Worm (Caenorhabditis elegans) whole organism, L4 larva: ENCODE results near the gene ule-3.

Experiments used
- F10B5.3 ChIP-seq: sonication (generic microtip); optimal IDR thresholded peaks from 2 replicates; lab custom pipeline; 2016; ENCODE audit warnings: mild to moderate bottlenecking, missing genetic modification characterization, missing compliant biosample characterization
- F49E8.2 ChIP-seq: sonication (generic microtip); optimal IDR thresholded peaks from 2 replicates; lab custom pipeline; 2016; ENCODE audit warnings: missing compliant biosample characterization, mild to moderate bottlenecking, missing genetic modification characterization, borderline replicate concordance
- T26A8.4 ChIP-seq: fragments of 200-800 bp; sonication (Bioruptor generic); IDR thresholded peaks from 2 replicates; pipeline ENCODE4 v1.3.6; 2022; ENCODE audit warnings: missing genetic modification characterization, missing compliant biosample characterization
- Y105C5A.15 ChIP-seq: fragments of 200-800 bp; sonication (Bioruptor generic); IDR thresholded peaks from 2 replicates; pipeline ENCODE4 v1.3.6; 2022; ENCODE audit warnings: missing genetic modification characterization, missing compliant biosample characterization
- Y48G9A.11 ChIP-seq: fragments of 200-800 bp; sonication (Bioruptor generic); IDR thresholded peaks from 2 replicates; pipeline ENCODE4 v1.3.6; 2022; ENCODE audit warnings: missing genetic modification reagents, missing genetic modification characterization, missing compliant biosample characterization
- Y5F2A.4 ChIP-seq: fragments of 200-800 bp; sonication (Bioruptor generic); optimal IDR thresholded peaks from 2 replicates; lab custom pipeline; 2018; ENCODE audit warnings: mild to moderate bottlenecking, missing genetic modification characterization, missing compliant biosample characterization
- ZK337.2 ChIP-seq: fragments of 200-800 bp; sonication (Bioruptor generic); IDR thresholded peaks from 2 replicates; pipeline ENCODE4 v1.3.6; 2022; ENCODE audit warnings: missing genetic modification reagents, missing genetic modification characterization, missing compliant biosample characterization
- aha-1 ChIP-seq: fragments of 150-350 bp; peaks from one replicate; lab custom pipeline; 2014; ENCODE audit warnings: missing biosample characterization, missing genetic modification characterization
- aly-2 ChIP-seq: sonication (generic microtip); optimal IDR thresholded peaks from 2 replicates; lab custom pipeline; 2018; ENCODE audit warnings: missing biosample characterization, missing genetic modification characterization
- ceh-32 ChIP-seq: sonication (generic microtip); optimal IDR thresholded peaks from 2 replicates; lab custom pipeline; 2016; ENCODE audit warnings: mild to moderate bottlenecking, missing genetic modification characterization, missing compliant biosample characterization; ENCODE audit not compliant: poor library complexity
- ceh-82 ChIP-seq: sonication (generic microtip); optimal IDR thresholded peaks from 2 replicates; lab custom pipeline; 2017; ENCODE audit warnings: missing biosample characterization, missing genetic modification characterization
- cey-2 ChIP-seq: sonication (generic microtip); optimal IDR thresholded peaks from 3 replicates; lab custom pipeline; 2017; ENCODE audit warnings: missing genetic modification characterization, mild to moderate bottlenecking, missing compliant biosample characterization, antibody characterized with exemption, borderline replicate concordance; ENCODE audit not compliant: insufficient read depth
- daf-12 ChIP-seq: fragments of 150-350 bp; optimal IDR thresholded peaks from 2 replicates; lab custom pipeline; 2014; ENCODE audit warnings: missing biosample characterization, missing genetic modification reagents, missing genetic modification characterization
- daf-16 ChIP-seq, 3 experiments: sonication (generic microtip); optimal IDR thresholded peaks; 2 replicates each; lab custom pipeline; 2016 to 2017; ENCODE audit warnings: missing genetic modification characterization in 3 of 3, missing genetic modification reagents in 3 of 3, mild to moderate bottlenecking in 2 of 3, missing compliant biosample characterization in 2 of 3, missing biosample characterization in 1 of 3, moderate library complexity in 1 of 3
- dmd-6 ChIP-seq: fragments of 200-800 bp; sonication (Bioruptor generic); IDR thresholded peaks from 2 replicates; pipeline ENCODE4 v1.3.6; 2022; ENCODE audit warnings: missing genetic modification reagents, missing genetic modification characterization, missing compliant biosample characterization
- dmd-9 ChIP-seq: fragments of 200-800 bp; sonication (Bioruptor generic); IDR thresholded peaks from 2 replicates; pipeline ENCODE4 v1.3.6; 2022; ENCODE audit warnings: missing genetic modification reagents, missing genetic modification characterization, missing compliant biosample characterization
- dpl-1 ChIP-seq: fragments of 150-350 bp; optimal IDR thresholded peaks from 2 replicates; lab custom pipeline; 2014; ENCODE audit warnings: missing biosample characterization, missing genetic modification reagents, missing genetic modification characterization
- egl-43 ChIP-seq: fragments of 200-800 bp; sonication (Bioruptor generic); IDR thresholded peaks from 2 replicates; pipeline ENCODE4 v1.3.6; 2022; ENCODE audit warnings: missing genetic modification reagents, missing genetic modification characterization, missing compliant biosample characterization
- fkh-10 ChIP-seq: fragments of 150-350 bp; optimal IDR thresholded peaks from 2 replicates; lab custom pipeline; 2014; ENCODE audit warnings: missing biosample characterization, missing genetic modification reagents, missing genetic modification characterization
- fos-1 ChIP-seq: fragments of 150-350 bp; optimal IDR thresholded peaks from 2 replicates; lab custom pipeline; 2014; ENCODE audit warnings: missing biosample characterization, missing genetic modification characterization
- gei-8 ChIP-seq: fragments of 200-800 bp; sonication (Bioruptor generic); optimal IDR thresholded peaks from 2 replicates; lab custom pipeline; 2018; ENCODE audit warnings: mild to moderate bottlenecking, missing genetic modification characterization, missing compliant biosample characterization
- lin-1 ChIP-seq: fragments of 200-800 bp; sonication (Bioruptor generic); IDR thresholded peaks from 2 replicates; pipeline ENCODE4 v1.3.6; 2022; ENCODE audit warnings: missing genetic modification reagents, missing genetic modification characterization, missing compliant biosample characterization
- lin-13 ChIP-seq: fragments of 150-350 bp; optimal IDR thresholded peaks from 2 replicates; lab custom pipeline; 2014; ENCODE audit warnings: missing biosample characterization, missing genetic modification reagents, missing genetic modification characterization
- lin-38 ChIP-seq: fragments of 200-800 bp; sonication (Bioruptor generic); IDR thresholded peaks from 2 replicates; pipeline ENCODE4 v1.3.6; 2022; ENCODE audit warnings: missing genetic modification reagents, missing genetic modification characterization, missing compliant biosample characterization
- lir-3 ChIP-seq: sonication (generic microtip); optimal IDR thresholded peaks from 2 replicates; lab custom pipeline; 2016; ENCODE audit warnings: mild to moderate bottlenecking, missing genetic modification characterization, missing compliant biosample characterization
- lsy-2 ChIP-seq, 2 experiments: fragments of 150-350 bp in 1 of 2; sonication (generic microtip) in 1 of 2; optimal IDR thresholded peaks; 2 replicates each; lab custom pipeline; 2014 to 2017; ENCODE audit warnings: missing biosample characterization in 2 of 2, missing genetic modification characterization in 2 of 2
- madf-5 ChIP-seq, 2 experiments: fragments of 200-800 bp; sonication (Bioruptor generic); IDR thresholded peaks; 2 replicates each; pipeline ENCODE4 v1.3.6; 2022; ENCODE audit warnings: missing compliant biosample characterization in 2 of 2, missing genetic modification characterization in 2 of 2
- madf-9 ChIP-seq: fragments of 200-800 bp; sonication (Bioruptor generic); conservative IDR thresholded peaks from 2 replicates; pipeline ENCODE4 v1.3.6; 2022; ENCODE audit warnings: missing genetic modification reagents, missing genetic modification characterization, missing compliant biosample characterization
- mdl-1 ChIP-seq, 2 experiments: fragments of 150-350 bp in 1 of 2; sonication (generic microtip) in 1 of 2; optimal IDR thresholded peaks; 2 replicates each; lab custom pipeline; 2014 to 2017; ENCODE audit warnings: missing biosample characterization in 2 of 2, missing genetic modification characterization in 2 of 2
- nhr-111 ChIP-seq: fragments of 200-800 bp; sonication (Bioruptor generic); optimal IDR thresholded peaks from 2 replicates; lab custom pipeline; 2018; ENCODE audit warnings: mild to moderate bottlenecking, missing genetic modification characterization, missing compliant biosample characterization
- nhr-237 ChIP-seq: sonication (generic microtip); optimal IDR thresholded peaks from 2 replicates; lab custom pipeline; 2017; ENCODE audit warnings: missing biosample characterization, missing genetic modification characterization
- nhr-41 ChIP-seq: fragments of 200-800 bp; sonication (Bioruptor generic); IDR thresholded peaks from 2 replicates; pipeline ENCODE4 v1.3.6; 2022; ENCODE audit warnings: missing genetic modification reagents, missing genetic modification characterization, missing compliant biosample characterization
- nhr-42 ChIP-seq: fragments of 200-800 bp; sonication (Bioruptor generic); IDR thresholded peaks from 2 replicates; pipeline ENCODE4 v1.3.6; 2022; ENCODE audit warnings: missing genetic modification characterization, missing compliant biosample characterization
- nhr-6 ChIP-seq: fragments of 150-350 bp; optimal IDR thresholded peaks from 2 replicates; lab custom pipeline; 2014; ENCODE audit warnings: missing biosample characterization, missing genetic modification characterization
- nhr-77 ChIP-seq: fragments of 150-350 bp; optimal IDR thresholded peaks from 2 replicates; lab custom pipeline; 2014; ENCODE audit warnings: missing biosample characterization, missing genetic modification characterization
- rbr-2 ChIP-seq: sonication (generic microtip); optimal IDR thresholded peaks from 2 replicates; lab custom pipeline; 2016; ENCODE audit warnings: missing genotype, missing genetic modification characterization, missing compliant biosample characterization
- snpc-1.2 ChIP-seq: fragments of 200-800 bp; sonication (Bioruptor generic); IDR thresholded peaks from 2 replicates; pipeline ENCODE4 v1.3.6; 2022; ENCODE audit warnings: missing genetic modification reagents, missing genetic modification characterization, missing compliant biosample characterization
- snpc-4 ChIP-seq: fragments of 150-350 bp; optimal IDR thresholded peaks from 2 replicates; lab custom pipeline; 2014; ENCODE audit warnings: missing biosample characterization, missing genetic modification characterization
- tra-1 ChIP-seq: fragments of 200-800 bp; sonication (Bioruptor generic); IDR thresholded peaks from 2 replicates; pipeline ENCODE4 v1.3.6; 2022; ENCODE audit warnings: missing genetic modification reagents, missing genetic modification characterization, missing compliant biosample characterization
- unc-62 ChIP-seq, 3 experiments: fragments of 150-350 bp in 1 of 3; sonication (generic microtip); optimal IDR thresholded peaks in 2 of 3; peaks in 1 of 3; 1 replicate in 1 of 3; 2 replicates in 2 of 3; lab custom pipeline; 2014 to 2017; ENCODE audit warnings: missing biosample characterization in 3 of 3, missing genetic modification characterization in 3 of 3, missing genetic modification reagents in 3 of 3, missing genotype in 1 of 3
- vab-7 ChIP-seq: fragments of 200-800 bp; sonication (Bioruptor generic); IDR thresholded peaks from 2 replicates; pipeline ENCODE4 v1.3.6; 2022; ENCODE audit warnings: missing genetic modification reagents, missing genetic modification characterization, missing compliant biosample characterization
- zag-1 ChIP-seq: fragments of 150-350 bp; optimal IDR thresholded peaks from 2 replicates; lab custom pipeline; 2014; ENCODE audit warnings: missing biosample characterization, missing genetic modification characterization
- zfp-2 ChIP-seq: sonication (generic microtip); optimal IDR thresholded peaks from 2 replicates; lab custom pipeline; 2016; ENCODE audit warnings: mild to moderate bottlenecking, missing genetic modification characterization, missing compliant biosample characterization
- zfp-3 ChIP-seq: fragments of 200-800 bp; sonication (Bioruptor generic); conservative IDR thresholded peaks from 2 replicates; pipeline ENCODE4 v1.3.6; 2022; ENCODE audit warnings: missing genetic modification reagents, missing genetic modification characterization, missing compliant biosample characterization
- zip-2 ChIP-seq: fragments of 150-350 bp; optimal IDR thresholded peaks from 2 replicates; lab custom pipeline; 2014; ENCODE audit warnings: missing biosample characterization, missing genetic modification characterization
- ztf-7 ChIP-seq: fragments of 150-350 bp; optimal IDR thresholded peaks from 2 replicates; lab custom pipeline; 2014; ENCODE audit warnings: missing biosample characterization, missing genetic modification characterization

The ule-3 gene

ce11 chrV:10804374-10804773, 10.8 kb downstream of the ule-3 start, which contains the start of gene secs-1:
TSS of gene secs-1 (minus strand) at chrV:10804474.
- TF ChIP-seq aly-2 (no peak), zfp-2 (tag; lab: Kevin White, UChicago) (no peak), zfp-3 (GFP tag; lab: Robert Waterston, UW) (no peak), madf-9 (GFP tag; lab: Robert Waterston, UW) (no peak), nhr-77 (tag; lab: Kevin White, UChicago) (no peak), zip-2 (no peak), fos-1 (tag; lab: Kevin White, UChicago) (no peak), snpc-4 (tag; lab: Kevin White, UChicago) (no peak), ZK337.2 (GFP tag; lab: Robert Waterston, UW) (no peak), ztf-7 (tag; lab: Kevin White, UChicago) (no peak), rbr-2 (tag; lab: Kevin White, UChicago) (no peak), nhr-111 (no peak), F10B5.3 (tag; lab: Kevin White, UChicago) (no peak), lir-3 (tag; lab: Kevin White, UChicago) (no peak), madf-5 (GFP tag; IDR thresholded peaks at IDR 0.05; lab: Robert Waterston, UW) (no peak), lsy-2 (tag; optimal IDR thresholded peaks at IDR 0.05; lab: Kevin White, UChicago) (no peak)

ce11 chrV:10805934-10806333, 12.3 kb downstream of the ule-3 start, which contains the start of gene prp-38:
TSS of gene prp-38 (minus strand) at chrV:10806034.
- TF ChIP-seq aha-1 (tag; lab: Kevin White, UChicago), result peak; percentile 70
- TF ChIP-seq dmd-9 (GFP tag; lab: Robert Waterston, UW), result no peak

ce11 chrV:10807862-10808327, 14.3 kb downstream of the ule-3 start, which contains the start of gene plrg-1:
TSS of gene plrg-1 (minus strand) at chrV:10807912.
- TF ChIP-seq mdl-1 (tag; optimal IDR thresholded peaks at IDR 0.05; lab: Kevin White, UChicago), result peak; percentile 47 to 63
- TF ChIP-seq cey-2, result no peak
- TF ChIP-seq lin-13 (GFP tag; lab: Kevin White, UChicago), result peak; percentile 85
- peak; percentile 82 for TF ChIP-seq dpl-1 (GFP tag; lab: Kevin White, UChicago)
- TF ChIP-seq aly-2, result no peak
- no peak for TF ChIP-seq Y5F2A.4 (GFP tag; lab: Kevin White, UChicago)
- TF ChIP-seq aha-1 (tag; lab: Kevin White, UChicago), result peak; percentile 95
- peak; percentile 80 for TF ChIP-seq Y48G9A.11
- peak; percentile 93 for TF ChIP-seq lin-38 (GFP tag; lab: Robert Waterston, UW)
- peak; percentile 88 for TF ChIP-seq lin-1 (GFP tag; lab: Robert Waterston, UW)
- peak; percentile 70 to 73 for TF ChIP-seq daf-16 (GFP tag; optimal IDR thresholded peaks at IDR 0.05; lab: Kevin White, UChicago)
- TF ChIP-seq daf-16 (tag; optimal IDR thresholded peaks at IDR 0.05; lab: Kevin White, UChicago), result peak; percentile 59
- TF ChIP-seq snpc-1.2 (GFP tag; lab: Robert Waterston, UW), result peak; percentile 67; the same call in 1 of the 2 replicates
- TF ChIP-seq nhr-6 (tag; lab: Kevin White, UChicago), result peak; percentile 87
- TF ChIP-seq unc-62 (GFP tag; optimal IDR thresholded peaks at IDR 0.05 in 1 of 2; lab: Kevin White, UChicago), result peak in 1 of 2 experiments; percentile 69
- no peak for TF ChIP-seq unc-62 (tag; optimal IDR thresholded peaks at IDR 0.05; lab: Kevin White, UChicago)
- TF ChIP-seq rbr-2 (tag; lab: Kevin White, UChicago), result peak; percentile 85
- no peak for TF ChIP-seq zag-1
- peak; percentile 89 for TF ChIP-seq egl-43 (GFP tag; lab: Robert Waterston, UW)
- no peak for TF ChIP-seq nhr-111
- no peak for TF ChIP-seq ztf-7 (tag; lab: Kevin White, UChicago)
- peak; percentile 71; the same call in 1 of the 2 replicates for TF ChIP-seq nhr-42 (GFP tag; lab: Robert Waterston, UW)
- peak; percentile 50 for TF ChIP-seq fkh-10
- no peak for TF ChIP-seq nhr-237
- peak; percentile 29; the same call in 1 of the 2 replicates for TF ChIP-seq nhr-41 (GFP tag; lab: Robert Waterston, UW)
- peak; percentile 93 for TF ChIP-seq T26A8.4 (GFP tag; lab: Robert Waterston, UW)
- TF ChIP-seq ceh-82 (tag; lab: Kevin White, UChicago), result no peak
- peak; percentile 59 for TF ChIP-seq F49E8.2 (tag; lab: Kevin White, UChicago)
- TF ChIP-seq lsy-2 (tag; optimal IDR thresholded peaks at IDR 0.05; lab: Kevin White, UChicago), result peak; percentile 50 to 89
- TF ChIP-seq tra-1 (GFP tag; lab: Robert Waterston, UW), result peak; percentile 81
- TF ChIP-seq Y105C5A.15, result no peak
- peak; percentile 82 for TF ChIP-seq dmd-6 (GFP tag; lab: Robert Waterston, UW)
- peak; percentile 88 for TF ChIP-seq vab-7
- no peak for TF ChIP-seq daf-12 (tag; lab: Kevin White, UChicago)
- no peak for TF ChIP-seq ceh-32 (tag; lab: Kevin White, UChicago)
- TF ChIP-seq gei-8 (GFP tag; lab: Kevin White, UChicago), result peak; percentile 16
